Fruit fly (Drosophila melanogaster) whole organism, embryonic: Measurements from ENCODE around the gene HP1c.
A peak's percentile ranks its signal among the peaks of the same experiment; 100 is the strongest.

Experiments used
- Aef1 ChIP-seq: fragments of 200-800 bp; sonication (Bioruptor generic); IDR thresholded peaks from 3 replicates; pipeline ENCODE4 v1.3.6; 2022; ENCODE audit warnings: missing biosample characterization, missing genetic modification characterization
- CG10267 ChIP-seq: fragments of 200-800 bp; sonication (Bioruptor generic); optimal IDR thresholded peaks from 2 replicates; lab custom pipeline; 2018; ENCODE audit warnings: missing biosample characterization, mild to moderate bottlenecking, missing genetic modification characterization, moderate library complexity
- CG10274 ChIP-seq: fragments of 200-800 bp; sonication (Bioruptor generic); optimal IDR thresholded peaks from 3 replicates; lab custom pipeline; 2017; ENCODE audit warnings: missing biosample characterization, mild to moderate bottlenecking, missing genetic modification characterization
- CG10431 ChIP-seq: fragments of 200-800 bp; sonication (Bioruptor generic); optimal IDR thresholded peaks from 3 replicates; lab custom pipeline; 2018; ENCODE audit warnings: missing biosample characterization, mild to moderate bottlenecking, missing genetic modification characterization
- CG11456 ChIP-seq: fragments of 200-800 bp; sonication (Bioruptor generic); IDR thresholded peaks from 3 replicates; pipeline ENCODE4 v1.3.6; 2022; ENCODE audit warnings: missing biosample characterization, missing genetic modification characterization
- CG11504 ChIP-seq: fragments of 200-800 bp; sonication (Bioruptor generic); optimal IDR thresholded peaks from 3 replicates; lab custom pipeline; 2019; ENCODE audit warnings: missing biosample characterization, mild to moderate bottlenecking, missing genetic modification characterization, moderate library complexity
- CG13296 ChIP-seq: fragments of 200-800 bp; sonication (Bioruptor generic); optimal IDR thresholded peaks from 3 replicates; lab custom pipeline; 2018; ENCODE audit warnings: missing biosample characterization, mild to moderate bottlenecking, missing genetic modification characterization
- CG17328 ChIP-seq: fragments of 200-800 bp; sonication (Bioruptor generic); IDR thresholded peaks from 2 replicates; pipeline ENCODE4 v1.3.6; 2022; ENCODE audit warnings: missing biosample characterization, missing genetic modification characterization
- CG17361 ChIP-seq: fragments of 200-800 bp; sonication (Bioruptor generic); IDR thresholded peaks from 3 replicates; pipeline ENCODE4 v1.3.6; 2022; ENCODE audit warnings: missing biosample characterization, missing genetic modification characterization
- CG17568 ChIP-seq: fragments of 200-800 bp; sonication (Bioruptor generic); optimal IDR thresholded peaks from 2 replicates; lab custom pipeline; 2018; ENCODE audit warnings: missing biosample characterization, mild to moderate bottlenecking, missing genetic modification characterization, moderate library complexity
- CG17612 ChIP-seq: fragments of 200-800 bp; sonication (Bioruptor generic); IDR thresholded peaks from 2 replicates; pipeline ENCODE4 v1.3.6; 2022; ENCODE audit warnings: missing biosample characterization, missing genetic modification characterization
- CG17912 ChIP-seq: fragments of 200-800 bp; sonication (Bioruptor generic); optimal IDR thresholded peaks from 2 replicates; lab custom pipeline; 2018; ENCODE audit warnings: missing biosample characterization, mild to moderate bottlenecking, missing genetic modification characterization
- CG4854 ChIP-seq: fragments of 200-800 bp; sonication (Bioruptor generic); optimal IDR thresholded peaks from 2 replicates; lab custom pipeline; 2016; ENCODE audit warnings: missing biosample characterization, missing genetic modification characterization, inconsistent platforms
- CG7963 ChIP-seq: fragments of 200-800 bp; sonication (Bioruptor generic); IDR thresholded peaks from 3 replicates; pipeline ENCODE4 v1.3.6; 2022; ENCODE audit warnings: missing biosample characterization, missing genetic modification characterization; ENCODE audit not compliant: partially characterized antibody
- CG7987 ChIP-seq: fragments of 200-800 bp; sonication (Bioruptor generic); optimal IDR thresholded peaks from 2 replicates; lab custom pipeline; 2018; ENCODE audit warnings: missing biosample characterization, mild to moderate bottlenecking, missing genetic modification characterization, moderate library complexity
- CG8089 ChIP-seq: fragments of 200-800 bp; sonication (Bioruptor generic); optimal IDR thresholded peaks from 3 replicates; lab custom pipeline; 2016; ENCODE audit warnings: missing biosample characterization, missing genetic modification characterization
- CG8290 ChIP-seq, 3 experiments: fragments of 200-800 bp; sonication (Bioruptor generic); optimal IDR thresholded peaks; 2 replicates each; lab custom pipeline; 2016 to 2019; ENCODE audit warnings: missing biosample characterization in 3 of 3, missing genetic modification characterization in 3 of 3, mild to moderate bottlenecking in 2 of 3, moderate library complexity in 1 of 3
- CG8478 ChIP-seq: fragments of >200 bp; optimal IDR thresholded peaks from 2 replicates; lab custom pipeline; 2018
- CG8924 ChIP-seq: fragments of 200-800 bp; optimal IDR thresholded peaks from 3 replicates; lab custom pipeline; 2019; ENCODE audit warnings: missing biosample characterization, mild to moderate bottlenecking, missing genetic modification characterization, moderate library complexity
- Chrac-16 ChIP-seq: fragments of 200-800 bp; sonication (Bioruptor generic); optimal IDR thresholded peaks from 3 replicates; lab custom pipeline; 2016; ENCODE audit warnings: missing biosample characterization, missing genetic modification characterization
- D19B ChIP-seq: fragments of 200-800 bp; sonication (Bioruptor generic); optimal IDR thresholded peaks from 2 replicates; lab custom pipeline; 2017; ENCODE audit warnings: missing biosample characterization, mild to moderate bottlenecking, missing genetic modification characterization
- Elba2 ChIP-seq: fragments of 200-800 bp; sonication (Bioruptor generic); optimal IDR thresholded peaks from 3 replicates; lab custom pipeline; 2016; ENCODE audit warnings: missing biosample characterization, missing genetic modification characterization
- Ets65A ChIP-seq: fragments of 200-800 bp; sonication (Bioruptor generic); peaks from one replicate; lab custom pipeline; 2016; ENCODE audit warnings: missing biosample characterization, missing genetic modification characterization
- Kr ChIP-seq: fragments of 200-800 bp; sonication (Bioruptor generic); optimal IDR thresholded peaks from 2 replicates; lab custom pipeline; 2017; ENCODE audit warnings: missing biosample characterization, mild to moderate bottlenecking, missing genetic modification characterization
- Nf-YC ChIP-seq: fragments of 200-800 bp; optimal IDR thresholded peaks from 3 replicates; lab custom pipeline; 2019; ENCODE audit warnings: missing biosample characterization, mild to moderate bottlenecking, missing genetic modification characterization, moderate library complexity
- Oaz ChIP-seq: fragments of 200-800 bp; sonication (Bioruptor generic); IDR thresholded peaks from 2 replicates; pipeline ENCODE4 v1.3.6; 2022; ENCODE audit warnings: missing biosample characterization, missing genetic modification characterization
- Pdp1 ChIP-seq, 2 experiments: fragments of 200-800 bp; sonication (Bioruptor generic); optimal IDR thresholded peaks; 3 replicates each; lab custom pipeline; 2016; ENCODE audit warnings: missing biosample characterization in 2 of 2, missing genetic modification characterization in 2 of 2, mild to moderate bottlenecking in 1 of 2, moderate library complexity in 1 of 2
- Sox100B ChIP-seq: fragments of 200-800 bp; sonication (Bioruptor generic); optimal IDR thresholded peaks from 3 replicates; lab custom pipeline; 2018; ENCODE audit warnings: missing biosample characterization, mild to moderate bottlenecking, missing genetic modification characterization
- ci ChIP-seq: fragments of 200-800 bp; sonication (Bioruptor generic); IDR thresholded peaks from 3 replicates; pipeline ENCODE4 v1.3.6; 2022; ENCODE audit warnings: missing biosample characterization, missing genetic modification characterization
- cwo ChIP-seq: fragments of 200-800 bp; sonication (Bioruptor generic); optimal IDR thresholded peaks from 3 replicates; lab custom pipeline; 2017; ENCODE audit warnings: missing biosample characterization, missing genetic modification characterization, mild to moderate bottlenecking, moderate library complexity, missing genetic modification reagents
- da ChIP-seq: fragments of 200-800 bp; sonication (Bioruptor generic); optimal IDR thresholded peaks from 2 replicates; lab custom pipeline; 2016; ENCODE audit warnings: missing biosample characterization, missing genetic modification characterization
- fd102C ChIP-seq: fragments of 200-800 bp; sonication (Bioruptor generic); optimal IDR thresholded peaks from 2 replicates; lab custom pipeline; 2018; ENCODE audit warnings: missing biosample characterization, mild to moderate bottlenecking, missing genetic modification characterization, moderate library complexity
- fd3F ChIP-seq: fragments of 200-800 bp; sonication (Bioruptor generic); optimal IDR thresholded peaks from 2 replicates; lab custom pipeline; 2018; ENCODE audit warnings: missing biosample characterization, mild to moderate bottlenecking, missing genetic modification characterization, moderate library complexity
- hbn ChIP-seq: fragments of 200-800 bp; sonication (Bioruptor generic); IDR thresholded peaks from 2 replicates; pipeline ENCODE4 v1.3.6; 2022; ENCODE audit warnings: missing biosample characterization, missing genetic modification characterization; ENCODE audit not compliant: partially characterized antibody
- ind ChIP-seq: fragments of 200-800 bp; sonication (Bioruptor generic); optimal IDR thresholded peaks from 3 replicates; lab custom pipeline; 2016; ENCODE audit warnings: missing biosample characterization, missing genetic modification characterization
- lov ChIP-seq, 2 experiments: fragments of 200-800 bp in 1 of 2; fragments of >200 bp in 1 of 2; sonication (Bioruptor generic) in 1 of 2; IDR thresholded peaks in 1 of 2; optimal IDR thresholded peaks in 1 of 2; 2 replicates in 1 of 2; 3 replicates in 1 of 2; pipeline versions ENCODE4 v1.3.6 to Lab custom; 2017 to 2022; ENCODE audit warnings: missing biosample characterization in 1 of 2, missing genetic modification characterization in 1 of 2
- mld ChIP-seq: fragments of 200-800 bp; sonication (Bioruptor generic); IDR thresholded peaks from 3 replicates; pipeline ENCODE4 v1.3.6; 2022; ENCODE audit warnings: missing biosample characterization, missing genetic modification characterization; ENCODE audit not compliant: partially characterized antibody
- nerfin-2 ChIP-seq: fragments of 200-800 bp; sonication (Bioruptor generic); IDR thresholded peaks from 2 replicates; pipeline ENCODE4 v1.3.6; 2022; ENCODE audit warnings: missing biosample characterization, missing genetic modification characterization; ENCODE audit not compliant: partially characterized antibody
- oc ChIP-seq: fragments of 200-800 bp; sonication (Bioruptor generic); optimal IDR thresholded peaks from 2 replicates; lab custom pipeline; 2018; ENCODE audit warnings: missing biosample characterization, mild to moderate bottlenecking, missing genetic modification characterization, moderate library complexity
- odd ChIP-seq: fragments of 200-800 bp; sonication (Bioruptor generic); optimal IDR thresholded peaks from 2 replicates; lab custom pipeline; 2017; ENCODE audit warnings: missing biosample characterization, mild to moderate bottlenecking, missing genetic modification characterization
- pnt ChIP-seq: fragments of 200-800 bp; sonication (Bioruptor generic); optimal IDR thresholded peaks from 3 replicates; lab custom pipeline; 2016; ENCODE audit warnings: missing biosample characterization, missing genetic modification characterization
- seq ChIP-seq: fragments of 200-800 bp; sonication (Bioruptor generic); IDR thresholded peaks from 2 replicates; pipeline ENCODE4 v1.3.6; 2022; ENCODE audit warnings: missing biosample characterization, missing genetic modification characterization
- slou ChIP-seq: fragments of 200-800 bp; sonication (Bioruptor generic); optimal IDR thresholded peaks from 3 replicates; lab custom pipeline; 2016; ENCODE audit warnings: missing biosample characterization, missing genetic modification characterization
- tna ChIP-seq: fragments of 200-800 bp; sonication (Bioruptor generic); IDR thresholded peaks from 2 replicates; pipeline ENCODE4 v1.3.6; 2022; ENCODE audit warnings: missing biosample characterization, missing genetic modification characterization; ENCODE audit not compliant: partially characterized antibody
- tx ChIP-seq: fragments of 200-800 bp; sonication (Bioruptor generic); optimal IDR thresholded peaks from 2 replicates; lab custom pipeline; 2016; ENCODE audit warnings: missing biosample characterization, missing genetic modification characterization
- unpg ChIP-seq: fragments of 200-800 bp; sonication (Bioruptor generic); optimal IDR thresholded peaks from 3 replicates; lab custom pipeline; 2018; ENCODE audit warnings: missing biosample characterization, mild to moderate bottlenecking, missing genetic modification characterization, moderate library complexity
- wek ChIP-seq: fragments of 200-800 bp; sonication (Bioruptor generic); optimal IDR thresholded peaks from 3 replicates; lab custom pipeline; 2018; ENCODE audit warnings: missing biosample characterization, mild to moderate bottlenecking, missing genetic modification characterization, moderate library complexity

The HP1c gene

DNA sequence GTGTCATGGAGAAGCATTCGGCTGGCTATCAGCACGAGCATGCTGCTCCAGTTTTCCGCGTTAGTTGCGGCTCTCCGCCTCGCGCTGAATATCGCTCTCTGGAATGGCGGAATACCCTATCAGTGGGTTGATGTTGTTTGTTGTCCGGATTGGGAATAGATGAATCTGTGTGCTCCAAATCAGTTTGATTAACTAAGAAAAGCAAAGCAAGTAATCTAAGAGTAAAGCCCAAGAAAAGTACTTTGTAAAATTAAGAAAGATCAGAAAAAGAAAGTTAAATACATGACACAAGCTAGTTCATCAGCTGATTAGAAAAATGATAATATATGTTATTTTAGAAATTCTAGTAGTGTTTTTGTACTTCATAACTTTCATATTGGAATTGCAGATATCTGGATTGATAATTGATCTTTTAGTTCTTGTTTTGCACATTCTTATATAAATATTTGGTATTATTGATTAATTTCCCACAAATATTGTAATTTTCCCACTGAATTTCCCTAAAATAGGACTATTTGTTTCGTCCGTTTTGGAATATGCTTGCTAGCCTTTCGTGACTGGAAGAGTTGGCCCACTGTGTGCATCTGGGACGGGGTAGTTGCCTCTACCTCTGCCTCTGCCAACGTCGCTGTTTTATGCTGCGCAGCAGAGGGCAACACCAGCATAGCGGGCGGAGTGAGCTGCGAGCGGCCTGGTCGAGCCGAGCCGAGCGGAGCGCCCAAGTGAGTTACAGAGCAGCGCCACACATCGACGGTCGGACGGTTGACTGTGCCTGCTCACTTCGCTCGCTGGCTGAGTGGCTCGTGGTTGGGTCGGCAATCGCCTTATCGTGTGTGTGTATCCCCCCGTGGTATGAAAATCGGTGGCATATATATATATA lies 8.7 kb downstream of the HP1c start (continued):
- TF ChIP-seq CG17612 (GFP tag; lab: Robert Waterston, UW) (0 out of 2 replicates have a peak, but pooled peaks have one; percentile 44), Pdp1 (GFP tag; optimal IDR thresholded peaks at IDR 0.05; lab: Kevin White, UChicago) (peak; percentile 8 to 55), CG8478 (lab: Kevin White, UChicago) (no peak), CG11504 (tag; lab: Kevin White, UChicago) (peak; percentile 83), D19B (GFP tag; lab: Kevin White, UChicago) (peak; percentile 59), mld (GFP tag; lab: Robert Waterston, UW) (no peak), CG4854 (no peak), Chrac-16 (GFP tag; lab: Kevin White, UChicago) (peak; percentile 26), Aef1 (GFP tag; lab: Robert Waterston, UW) (peak; percentile 25; the same call in 1 of the 3 replicates), CG17568 (GFP tag; lab: Kevin White, UChicago) (peak; percentile 19), CG7963 (GFP tag; lab: Robert Waterston, UW) (no peak), fd102C (GFP tag; lab: Kevin White, UChicago) (no peak), cwo (GFP tag; lab: Kevin White, UChicago) (peak; percentile 45), seq (GFP tag; lab: Robert Waterston, UW) (no peak), wek (GFP tag; lab: Kevin White, UChicago) (no peak), Ets65A (peak; percentile 90), CG17912 (GFP tag; lab: Kevin White, UChicago) (no peak), tx (no peak), pnt (GFP tag; lab: Kevin White, UChicago) (peak; percentile 47), CG11456 (peak; percentile 77), Elba2 (no peak), Nf-YC (tag; lab: Kevin White, UChicago) (peak; percentile 51), ind (GFP tag; lab: Kevin White, UChicago) (peak; percentile 50), CG8290 (GFP tag; optimal IDR thresholded peaks at IDR 0.05; lab: Kevin White, UChicago) (no peak), CG8290 (tag; optimal IDR thresholded peaks at IDR 0.05; lab: Kevin White, UChicago) (peak in 1 of 2 experiments; percentile 73), CG10431 (GFP tag; lab: Kevin White, UChicago) (no peak), Oaz (GFP tag; lab: Robert Waterston, UW) (peak; percentile 23; the same call in 1 of the 2 replicates), CG8089 (no peak), CG17328 (GFP tag; lab: Robert Waterston, UW) (peak; percentile 68), ci (GFP tag; lab: Robert Waterston, UW) (peak; percentile 83), hbn (GFP tag; lab: Robert Waterston, UW) (0 out of 2 replicates have a peak, but pooled peaks have one; percentile 32), CG13296 (GFP tag; lab: Kevin White, UChicago) (peak; percentile 16), oc (tag; lab: Kevin White, UChicago) (no peak), CG8924 (tag; lab: Kevin White, UChicago) (peak; percentile 57), fd3F (GFP tag; lab: Kevin White, UChicago) (peak; percentile 28), odd (GFP tag; lab: Kevin White, UChicago) (peak; percentile 6), lov (optimal IDR thresholded peaks at IDR 0.05; lab: Kevin White, UChicago) (no peak), lov (GFP tag; IDR thresholded peaks at IDR 0.05; lab: Robert Waterston, UW) (0 out of 3 replicates have a peak, but pooled peaks have one; percentile 55), CG10274 (peak; percentile 8), tna (peak; percentile 56; the same call in 1 of the 2 replicates), CG10267 (peak; percentile 39), unpg (GFP tag; lab: Kevin White, UChicago) (peak; percentile 52), da (GFP tag; lab: Kevin White, UChicago) (no peak), CG17361 (GFP tag; lab: Robert Waterston, UW) (peak; percentile 91), nerfin-2 (GFP tag; lab: Robert Waterston, UW) (no peak), CG7987 (peak; percentile 41), Sox100B (GFP tag; lab: Kevin White, UChicago) (peak; percentile 81), slou (GFP tag; lab: Kevin White, UChicago) (peak; percentile 5), Kr (no peak)
